Worm (Caenorhabditis elegans): Measurements from ENCODE around the gene gpx-7.
A peak's percentile ranks its signal among the peaks of the same experiment; 100 is the strongest.

Gene gpx-7

ce11 chrX:7791802-7792201, 7.8 kb downstream of the gpx-7 start (continued):
- TF ChIP-seq daf-12 (tag; optimal IDR thresholded peaks at IDR 0.05) (no peak), attf-4 (tag; optimal IDR thresholded peaks at IDR 0.05) (no peak), nhr-25 (tag; optimal IDR thresholded peaks at IDR 0.05; ENCODE audit: borderline replicate concordance, insufficient read depth) (no peak), F26F4.8 (GFP tag; conservative IDR thresholded peaks at IDR 0.05) (no peak), nhr-111 (GFP tag; optimal IDR thresholded peaks at IDR 0.05) (no peak), R02D3.7 (tag; optimal IDR thresholded peaks at IDR 0.05) (no peak), F49E8.2 (tag; optimal IDR thresholded peaks at IDR 0.05; ENCODE audit: borderline replicate concordance) (no peak), D1046.2 (GFP tag; IDR thresholded peaks at IDR 0.05) (no peak), unc-39 (tag; optimal IDR thresholded peaks at IDR 0.05) (no peak), dmd-8 (GFP tag; IDR thresholded peaks at IDR 0.05) (no peak), ceh-82 (tag; optimal IDR thresholded peaks at IDR 0.05) (no peak), nhr-41 (GFP tag; IDR thresholded peaks at IDR 0.05) (no peak), zag-1 (tag; optimal IDR thresholded peaks at IDR 0.05) (no peak), zfp-3 (GFP tag; conservative IDR thresholded peaks at IDR 0.05) (no peak), hlh-30 (tag; optimal IDR thresholded peaks at IDR 0.05; ENCODE audit: insufficient read depth) (peak; percentile 38), egl-43 (GFP tag; IDR thresholded peaks at IDR 0.05) (no peak), dve-1 (tag; optimal IDR thresholded peaks at IDR 0.05; ENCODE audit: insufficient read depth) (no peak), skn-1 (tag; optimal IDR thresholded peaks at IDR 0.05) (no peak), lin-1 (GFP tag; IDR thresholded peaks at IDR 0.05) (no peak), T26A8.4 (GFP tag; IDR thresholded peaks at IDR 0.05) (no peak), F44E2.7 (GFP tag; IDR thresholded peaks at IDR 0.05) (no peak), F10B5.3 (tag; optimal IDR thresholded peaks at IDR 0.05) (no peak), dmd-9 (GFP tag; IDR thresholded peaks at IDR 0.05) (no peak), nhr-10 (tag; optimal IDR thresholded peaks at IDR 0.05) (no peak), fkh-10 (GFP tag; optimal IDR thresholded peaks at IDR 0.05) (peak; percentile 38), nhr-76 (tag; optimal IDR thresholded peaks at IDR 0.05) (no peak), mxl-3 (GFP tag; optimal IDR thresholded peaks at IDR 0.05) (peak; percentile 39), spr-3 (GFP tag; optimal IDR thresholded peaks at IDR 0.05) (no peak), tra-1 (GFP tag; IDR thresholded peaks at IDR 0.05) (no peak), saeg-2 (GFP tag; IDR thresholded peaks at IDR 0.05) (no peak), snpc-4 (tag; optimal IDR thresholded peaks at IDR 0.05) (no peak), ces-1 (GFP tag; optimal IDR thresholded peaks at IDR 0.05) (no peak), dpl-1 (GFP tag; optimal IDR thresholded peaks at IDR 0.05) (peak; percentile 8), Y48G9A.11 (GFP tag; IDR thresholded peaks at IDR 0.05) (no peak), mes-2 (tag; optimal IDR thresholded peaks at IDR 0.05; ENCODE audit: poor library complexity, severe bottlenecking) (no peak), hmg-1.1 (GFP tag; IDR thresholded peaks at IDR 0.05) (peak; percentile 41; the same call in 1 of the 2 replicates), mep-1 (tag; optimal IDR thresholded peaks at IDR 0.05) (peak; percentile 52), madf-5 (GFP tag; IDR thresholded peaks at IDR 0.05) (no peak), lir-3 (tag; optimal IDR thresholded peaks at IDR 0.05) (no peak), ceh-32 (tag; optimal IDR thresholded peaks at IDR 0.05; ENCODE audit: poor library complexity) (no peak), lin-38 (GFP tag; IDR thresholded peaks at IDR 0.05) (no peak), duxl-1 (tag; optimal IDR thresholded peaks at IDR 0.05; ENCODE audit: poor library complexity) (no peak), spr-1 (tag; optimal IDR thresholded peaks at IDR 0.05) (no peak), ztf-11 (tag; optimal IDR thresholded peaks at IDR 0.05) (no peak), nhr-237 (tag; optimal IDR thresholded peaks at IDR 0.05) (no peak), snpc-1.2 (GFP tag; IDR thresholded peaks at IDR 0.05) (no peak), tag-97 (GFP tag; IDR thresholded peaks at IDR 0.05) (no peak), daf-16 (GFP tag; optimal IDR thresholded peaks at IDR 0.05) (no peak), daf-16 (tag; optimal IDR thresholded peaks at IDR 0.05) (peak; percentile 79), nhr-48 (tag; optimal IDR thresholded peaks at IDR 0.05) (no peak), nhr-28 (tag; optimal IDR thresholded peaks at IDR 0.05) (no peak), dmd-6 (GFP tag; IDR thresholded peaks at IDR 0.05) (no peak)
